Fruit fly (Drosophila melanogaster) whole organism, prepupa: Measurements from ENCODE around the gene e.

Experiments
- CG16779 ChIP-seq: fragments of 200-800 bp; sonication (Bioruptor generic); optimal IDR thresholded peaks from 3 replicates; lab custom pipeline; 2017; ENCODE audit warnings: missing biosample characterization, mild to moderate bottlenecking, missing genetic modification characterization
- CG32006 ChIP-seq: fragments of 200-800 bp; sonication (Bioruptor generic); optimal IDR thresholded peaks from 3 replicates; lab custom pipeline; 2017; ENCODE audit warnings: missing biosample characterization, mild to moderate bottlenecking, missing genetic modification characterization
- Eip78C ChIP-seq: fragments of 200-800 bp; sonication (Bioruptor generic); peaks from one replicate; lab custom pipeline; 2016; ENCODE audit warnings: missing biosample characterization, missing genetic modification characterization
- OdsH ChIP-seq: fragments of 200-800 bp; sonication (Bioruptor generic); optimal IDR thresholded peaks from 3 replicates; lab custom pipeline; 2016; ENCODE audit warnings: missing biosample characterization, missing genetic modification characterization

dm6 chr3R:21203660-21204499 lies 33.1 kb downstream of the e start:
- no peak for TF ChIP-seq CG16779 (tag; lab: Kevin White, UChicago)
- TF ChIP-seq CG32006 (GFP tag; lab: Kevin White, UChicago): no peak
- TF ChIP-seq OdsH (GFP tag; lab: Kevin White, UChicago): no peak
- TF ChIP-seq Eip78C (GFP tag; lab: Kevin White, UChicago): no peak
